Fruit fly (Drosophila melanogaster): ENCODE results near the gene TTLL3A.

TTLL3A gene

DNA sequence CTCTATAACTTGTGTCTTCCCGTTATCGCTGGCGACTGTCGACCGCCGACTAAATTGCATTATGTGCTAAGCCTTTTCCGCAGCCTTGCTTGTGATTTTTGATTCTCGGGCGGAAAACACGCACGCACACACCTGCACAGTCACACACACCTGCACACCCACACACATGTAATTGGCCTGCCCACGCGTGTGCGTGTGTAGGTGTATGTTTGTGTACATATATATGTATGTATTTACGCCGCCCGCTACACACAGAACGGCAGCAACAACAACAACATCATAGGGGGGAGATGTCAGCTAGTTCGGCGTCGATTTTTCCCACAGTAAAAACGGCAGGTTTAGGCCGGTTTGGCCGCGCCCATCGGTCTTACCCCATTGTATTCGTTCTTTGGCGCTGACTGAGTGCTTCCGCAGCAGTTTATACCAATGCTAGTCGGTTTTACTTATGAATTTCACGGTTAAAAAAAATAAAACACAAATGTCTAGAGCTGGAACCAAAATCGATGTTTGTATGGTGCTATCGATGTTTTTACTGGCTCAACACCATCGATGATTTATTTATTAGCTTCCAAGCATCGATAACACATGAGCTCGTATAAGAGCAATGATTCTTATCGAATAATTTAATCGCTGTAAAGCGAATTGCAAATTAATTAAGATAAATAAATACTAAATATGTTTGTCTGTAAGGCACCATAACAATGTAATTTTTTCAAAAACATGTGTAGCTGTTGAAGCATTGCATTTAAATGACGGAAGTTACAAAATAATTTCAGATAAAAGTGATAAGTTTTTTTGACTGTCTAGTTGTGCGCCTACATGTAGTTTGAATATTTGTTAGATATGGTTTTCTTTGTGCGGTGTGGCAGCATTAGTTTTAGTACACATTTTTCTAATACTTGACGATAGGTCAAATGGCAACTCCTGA lies 16.9 kb downstream of the TTLL3A start, which contains the start of gene homer (continued):
- peak; percentile 7 for TF ChIP-seq pros (GFP tag; optimal IDR thresholded peaks at IDR 0.05)
- TF ChIP-seq HmgZ (tag; optimal IDR thresholded peaks at IDR 0.05), result peak; percentile 52
- TF ChIP-seq jigr1 (GFP tag; IDR thresholded peaks at IDR 0.05), result no peak
- TF ChIP-seq mld (GFP tag; IDR thresholded peaks at IDR 0.05; ENCODE audit: partially characterized antibody), result peak; percentile 87
- TF ChIP-seq bigmax (GFP tag; optimal IDR thresholded peaks at IDR 0.05), result peak; percentile 24
- TF ChIP-seq Sry-δ (GFP tag; optimal IDR thresholded peaks at IDR 0.05), result peak; percentile 91
- TF ChIP-seq CG11456 (GFP tag; IDR thresholded peaks at IDR 0.05), result no peak
- peak; percentile 53 for TF ChIP-seq pzg (GFP tag; optimal IDR thresholded peaks at IDR 0.05)
- no peak for TF ChIP-seq gfzf (GFP tag; optimal IDR thresholded peaks at IDR 0.05)
- TF ChIP-seq CG10431 (GFP tag; optimal IDR thresholded peaks at IDR 0.05), result no peak
- TF ChIP-seq CG11504 (tag; optimal IDR thresholded peaks at IDR 0.05), result no peak
- TF ChIP-seq CG16813 (GFP tag; IDR thresholded peaks at IDR 0.05; ENCODE audit: partially characterized antibody), result peak; percentile 96
- peak; percentile 32; the same call in 1 of the 3 replicates for TF ChIP-seq CG17361 (GFP tag; IDR thresholded peaks at IDR 0.05)
- no peak for TF ChIP-seq p53 (GFP tag; optimal IDR thresholded peaks at IDR 0.05)
- peak; percentile 36 for TF ChIP-seq nom (GFP tag; optimal IDR thresholded peaks at IDR 0.05)
- no peak for TF ChIP-seq CG13894 (tag; optimal IDR thresholded peaks at IDR 0.05)
- no peak for TF ChIP-seq insv (GFP tag; optimal IDR thresholded peaks at IDR 0.05)
- TF ChIP-seq rib (GFP tag; IDR thresholded peaks at IDR 0.05), result no peak
- no peak for TF ChIP-seq CG14667 (GFP tag; IDR thresholded peaks at IDR 0.05)
- TF ChIP-seq CoRest (tag; optimal IDR thresholded peaks at IDR 0.05), result no peak
- TF ChIP-seq da (GFP tag; optimal IDR thresholded peaks at IDR 0.05), result peak; percentile 22
- TF ChIP-seq Hr51 (GFP tag; optimal IDR thresholded peaks at IDR 0.05), result no peak
- peak; percentile 65 for TF ChIP-seq trem (tag; optimal IDR thresholded peaks at IDR 0.05)
- TF ChIP-seq bbx (GFP tag; IDR thresholded peaks at IDR 0.05; ENCODE audit: partially characterized antibody), result peak; percentile 95
- TF ChIP-seq CG7556 (GFP tag; optimal IDR thresholded peaks at IDR 0.05), result no peak
- peak; percentile 29 for TF ChIP-seq CG2712 (tag; optimal IDR thresholded peaks at IDR 0.05)
- TF ChIP-seq CG13296 (GFP tag; optimal IDR thresholded peaks at IDR 0.05), result peak; percentile 33
- peak; percentile 24 for TF ChIP-seq nmo (GFP tag; optimal IDR thresholded peaks at IDR 0.05)
- TF ChIP-seq Hand (GFP tag; optimal IDR thresholded peaks at IDR 0.05), result peak; percentile 11
- TF ChIP-seq CG18262 (tag; optimal IDR thresholded peaks at IDR 0.05), result peak; percentile 19
- no peak for TF ChIP-seq Hmx (GFP tag; optimal IDR thresholded peaks at IDR 0.05)
- TF ChIP-seq unc-4 (GFP tag; IDR thresholded peaks at IDR 0.05; ENCODE audit: partially characterized antibody), result peak; percentile 86
- TF ChIP-seq CG10543 (GFP tag; optimal IDR thresholded peaks at IDR 0.05), result peak; percentile 50
- TF ChIP-seq ind (GFP tag; optimal IDR thresholded peaks at IDR 0.05), result peak; percentile 16
- TF ChIP-seq CG2875 (GFP tag; optimal IDR thresholded peaks at IDR 0.05), result no peak
- peak; percentile 18; the same call in 1 of the 2 replicates for TF ChIP-seq vvl (GFP tag; IDR thresholded peaks at IDR 0.05)
- peak; percentile 38 for TF ChIP-seq MBD-R2 (GFP tag; IDR thresholded peaks at IDR 0.05)
- TF ChIP-seq kah (GFP tag; optimal IDR thresholded peaks at IDR 0.05), result peak; percentile 75
- peak; percentile 11 for TF ChIP-seq en (GFP tag; optimal IDR thresholded peaks at IDR 0.05)
- TF ChIP-seq CG11398 (GFP tag; optimal IDR thresholded peaks at IDR 0.05), result no peak
- TF ChIP-seq ato (GFP tag; IDR thresholded peaks at IDR 0.05; ENCODE audit: partially characterized antibody), result peak; percentile 95
- no peak for TF ChIP-seq Atf-2 (GFP tag; optimal IDR thresholded peaks at IDR 0.05)
- no peak for TF ChIP-seq CG12744 (GFP tag; optimal IDR thresholded peaks at IDR 0.05)
- TF ChIP-seq Ptx1 (GFP tag; IDR thresholded peaks at IDR 0.05), result 0 out of 2 replicates have a peak, but pooled peaks have one; percentile 9
- TF ChIP-seq Opbp (GFP tag; IDR thresholded peaks at IDR 0.05; ENCODE audit: partially characterized antibody), result peak; percentile 96
- peak; percentile 1 for TF ChIP-seq CG17186 (GFP tag; optimal IDR thresholded peaks at IDR 0.05)
- TF ChIP-seq Adf1 (GFP tag; IDR thresholded peaks at IDR 0.05), result peak; percentile 46; the same call in 1 of the 2 replicates
